Worm (Caenorhabditis elegans) whole organism, young adult: ENCODE results near the gene F14D7.2.

Experiments used
- F37B4.10 ChIP-seq: fragments of 200-800 bp; sonication (Bioruptor generic); IDR thresholded peaks from 2 replicates; pipeline ENCODE4 v1.3.6; 2022; ENCODE audit warnings: missing genetic modification characterization, missing compliant biosample characterization
- F49E8.2 ChIP-seq: sonication (generic microtip); optimal IDR thresholded peaks from 3 replicates; lab custom pipeline; 2017; ENCODE audit warnings: missing genetic modification characterization, mild to moderate bottlenecking, missing compliant biosample characterization, antibody characterized with exemption, moderate library complexity; ENCODE audit not compliant: insufficient read depth
- attf-6 ChIP-seq: fragments of 200-800 bp; sonication (Bioruptor generic); IDR thresholded peaks from 2 replicates; pipeline ENCODE4 v1.3.6; 2022; ENCODE audit warnings: missing genetic modification reagents, missing genetic modification characterization, missing compliant biosample characterization
- dpff-1 ChIP-seq: sonication (generic microtip); optimal IDR thresholded peaks from 2 replicates; lab custom pipeline; 2017; ENCODE audit warnings: mild to moderate bottlenecking, missing genetic modification characterization, missing compliant biosample characterization
- madf-10 ChIP-seq: sonication (generic microtip); optimal IDR thresholded peaks from 2 replicates; lab custom pipeline; 2016; ENCODE audit warnings: mild to moderate bottlenecking, missing genetic modification characterization, missing compliant biosample characterization
- madf-6 ChIP-seq: fragments of 200-800 bp; sonication (Bioruptor generic); IDR thresholded peaks from 2 replicates; pipeline ENCODE4 v1.3.6; 2022; ENCODE audit warnings: missing genetic modification reagents, missing genetic modification characterization, missing compliant biosample characterization
- mes-4 ChIP-seq: sonication (generic microtip); optimal IDR thresholded peaks from 2 replicates; lab custom pipeline; 2016; ENCODE audit warnings: missing genotype, missing genetic modification characterization, missing compliant biosample characterization
- mxl-1 ChIP-seq: sonication (generic microtip); optimal IDR thresholded peaks from 2 replicates; lab custom pipeline; 2016; ENCODE audit warnings: missing genetic modification characterization, missing compliant biosample characterization
- rec-8 ChIP-seq, 2 experiments: sonication (generic microtip); optimal IDR thresholded peaks; 2 replicates each; lab custom pipeline; 2016; ENCODE audit warnings: mild to moderate bottlenecking in 2 of 2, missing genetic modification characterization in 2 of 2, missing genetic modification reagents in 2 of 2, missing genotype in 2 of 2, missing biosample characterization in 1 of 2, missing compliant biosample characterization in 1 of 2, moderate library complexity in 1 of 2
- repo-1 ChIP-seq: sonication (generic microtip); optimal IDR thresholded peaks from 2 replicates; lab custom pipeline; 2017; ENCODE audit warnings: mild to moderate bottlenecking, missing genetic modification characterization, missing compliant biosample characterization
- sptf-2 ChIP-seq: fragments of 200-800 bp; sonication (Bioruptor generic); optimal IDR thresholded peaks from 2 replicates; lab custom pipeline; 2018; ENCODE audit warnings: mild to moderate bottlenecking, missing genetic modification characterization, missing compliant biosample characterization
- unc-62 ChIP-seq: fragments of 150-350 bp; optimal IDR thresholded peaks from 2 replicates; lab custom pipeline; 2014; ENCODE audit warnings: missing biosample characterization, missing genetic modification reagents, missing genetic modification characterization

DNA sequence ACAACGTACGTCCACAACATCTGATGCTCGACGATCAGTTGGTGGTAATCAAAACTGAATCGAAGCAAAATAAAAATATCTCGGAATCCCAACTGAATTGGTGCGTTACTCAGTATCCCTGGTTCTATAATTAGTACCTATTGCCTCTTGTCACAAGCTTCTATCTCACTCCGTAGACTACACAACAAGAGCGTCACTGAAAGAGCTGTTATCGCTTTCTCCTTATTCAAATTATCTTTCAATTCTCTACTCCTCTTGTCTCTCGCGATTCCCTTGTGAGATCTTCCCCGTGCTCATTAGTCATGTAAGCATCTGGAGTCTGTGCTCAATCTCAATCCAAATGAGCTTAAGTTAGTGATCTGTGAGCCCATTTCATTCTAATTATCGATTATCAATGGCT lies 43.1 kb upstream of the F14D7.2 start, which contains the start of gene srm-6:
- TF ChIP-seq rec-8 (tag; optimal IDR thresholded peaks at IDR 0.05; lab: Kevin White, UChicago) = no peak
- TF ChIP-seq dpff-1 (tag; lab: Kevin White, UChicago) = no peak
- no peak for TF ChIP-seq F37B4.10
- TF ChIP-seq madf-10 (tag; lab: Kevin White, UChicago) = no peak
- TF ChIP-seq F49E8.2 (tag; lab: Kevin White, UChicago) = no peak
- no peak for TF ChIP-seq sptf-2
- no peak for TF ChIP-seq attf-6
- no peak for TF ChIP-seq mes-4
- no peak for TF ChIP-seq unc-62 (GFP tag; lab: Kevin White, UChicago)
- TF ChIP-seq repo-1 (tag; lab: Kevin White, UChicago) = no peak
- no peak for TF ChIP-seq mxl-1 (tag; lab: Kevin White, UChicago)
- TF ChIP-seq madf-6 (GFP tag; lab: Robert Waterston, UW) = no peak
